Worm (Caenorhabditis elegans) whole organism, L2 larva: ENCODE results near the gene gst-31.

Experiments used
- C34F6.9 ChIP-seq: fragments of 150-350 bp; optimal IDR thresholded peaks from 2 replicates; lab custom pipeline; 2014; ENCODE audit warnings: missing biosample characterization, missing genetic modification characterization
- F13H6.1 ChIP-seq: sonication (generic microtip); optimal IDR thresholded peaks from 2 replicates; lab custom pipeline; 2016; ENCODE audit warnings: missing genetic modification characterization, missing compliant biosample characterization
- R02D3.7 ChIP-seq: fragments of 150-350 bp; optimal IDR thresholded peaks from 2 replicates; lab custom pipeline; 2014; ENCODE audit warnings: missing biosample characterization, missing genetic modification characterization
- Y55F3AM.14 ChIP-seq: fragments of 200-800 bp; sonication (Bioruptor generic); optimal IDR thresholded peaks from 2 replicates; lab custom pipeline; 2018; ENCODE audit warnings: mild to moderate bottlenecking, missing genetic modification characterization, missing compliant biosample characterization
- ZK546.5 ChIP-seq: sonication (generic microtip); optimal IDR thresholded peaks from 2 replicates; lab custom pipeline; 2017; ENCODE audit warnings: missing biosample characterization, missing genetic modification characterization
- alr-1 ChIP-seq: fragments of 150-350 bp; optimal IDR thresholded peaks from 2 replicates; lab custom pipeline; 2014; ENCODE audit warnings: missing biosample characterization, missing genetic modification characterization
- aly-2 ChIP-seq: fragments of 150-350 bp; optimal IDR thresholded peaks from 2 replicates; lab custom pipeline; 2014; ENCODE audit warnings: missing biosample characterization, missing genetic modification characterization
- ama-1 ChIP-seq: fragments of 150-350 bp; optimal IDR thresholded peaks from 2 replicates; lab custom pipeline; 2018; ENCODE audit warnings: inconsistent platforms
- blmp-1 ChIP-seq: sonication (generic microtip); optimal IDR thresholded peaks from 2 replicates; lab custom pipeline; 2017; ENCODE audit warnings: missing genetic modification characterization, mild to moderate bottlenecking, missing compliant biosample characterization, antibody characterized with exemption, moderate library complexity; ENCODE audit not compliant: insufficient read depth
- ceh-82 ChIP-seq: fragments of 150-350 bp; optimal IDR thresholded peaks from 2 replicates; lab custom pipeline; 2014; ENCODE audit warnings: missing biosample characterization, missing genetic modification characterization
- crh-2 ChIP-seq: sonication (generic microtip); optimal IDR thresholded peaks from 2 replicates; lab custom pipeline; 2017; ENCODE audit warnings: missing biosample characterization, missing genetic modification characterization
- dmd-4 ChIP-seq: sonication (generic microtip); optimal IDR thresholded peaks from 2 replicates; lab custom pipeline; 2017; ENCODE audit warnings: missing biosample characterization, missing genetic modification characterization
- egl-27 ChIP-seq: sonication (generic microtip); optimal IDR thresholded peaks from 3 replicates; lab custom pipeline; 2017; ENCODE audit warnings: missing biosample characterization, missing genetic modification reagents, missing genetic modification characterization
- elt-1 ChIP-seq: fragments of 150-350 bp; optimal IDR thresholded peaks from 2 replicates; lab custom pipeline; 2014; ENCODE audit warnings: missing biosample characterization, missing genetic modification characterization
- elt-3 ChIP-seq: sonication (generic microtip); optimal IDR thresholded peaks from 2 replicates; lab custom pipeline; 2017; ENCODE audit warnings: missing biosample characterization, missing genetic modification characterization
- fos-1 ChIP-seq: fragments of 150-350 bp; optimal IDR thresholded peaks from 2 replicates; lab custom pipeline; 2014; ENCODE audit warnings: missing biosample characterization, missing genetic modification characterization
- lin-11 ChIP-seq: fragments of 150-350 bp; sonication (generic microtip); optimal IDR thresholded peaks from 2 replicates; lab custom pipeline; 2014; ENCODE audit warnings: missing biosample characterization, missing genetic modification characterization, inconsistent platforms, mixed read lengths
- lin-13 ChIP-seq: fragments of 150-350 bp; optimal IDR thresholded peaks from 2 replicates; lab custom pipeline; 2014; ENCODE audit warnings: missing biosample characterization, missing genetic modification reagents, missing genetic modification characterization
- lin-39 ChIP-seq: fragments of 150-350 bp; optimal IDR thresholded peaks from 2 replicates; lab custom pipeline; 2014; ENCODE audit warnings: missing biosample characterization, missing genetic modification reagents, missing genetic modification characterization
- lsy-2 ChIP-seq, 2 experiments: fragments of 150-350 bp in 1 of 2; sonication (generic microtip) in 1 of 2; optimal IDR thresholded peaks; 2 replicates each; lab custom pipeline; 2014 to 2017; ENCODE audit warnings: missing biosample characterization in 2 of 2, missing genetic modification characterization in 2 of 2
- mab-5 ChIP-seq: fragments of 150-350 bp; optimal IDR thresholded peaks from 2 replicates; lab custom pipeline; 2014; ENCODE audit warnings: missing biosample characterization, missing genetic modification characterization
- mbf-1 ChIP-seq: sonication (generic microtip); optimal IDR thresholded peaks from 2 replicates; lab custom pipeline; 2017; ENCODE audit warnings: missing biosample characterization, missing genetic modification characterization
- mdl-1 ChIP-seq, 2 experiments: fragments of 150-350 bp in 1 of 2; sonication (generic microtip) in 1 of 2; optimal IDR thresholded peaks; 2 replicates each; lab custom pipeline; 2017; ENCODE audit warnings: missing biosample characterization in 2 of 2, missing genetic modification characterization in 2 of 2
- nhr-10 ChIP-seq: sonication (generic microtip); optimal IDR thresholded peaks from 2 replicates; lab custom pipeline; 2017; ENCODE audit warnings: missing biosample characterization, missing genetic modification characterization
- nhr-11 ChIP-seq: fragments of 150-350 bp; optimal IDR thresholded peaks from 2 replicates; lab custom pipeline; 2014; ENCODE audit warnings: missing biosample characterization, missing genetic modification characterization
- nhr-12 ChIP-seq: fragments of 150-350 bp; optimal IDR thresholded peaks from 2 replicates; lab custom pipeline; 2014; ENCODE audit warnings: missing biosample characterization, missing genetic modification characterization
- nhr-129 ChIP-seq: fragments of 150-350 bp; optimal IDR thresholded peaks from 2 replicates; lab custom pipeline; 2014; ENCODE audit warnings: missing biosample characterization, missing genetic modification characterization
- nhr-237 ChIP-seq: fragments of 150-350 bp; optimal IDR thresholded peaks from 2 replicates; lab custom pipeline; 2014; ENCODE audit warnings: missing biosample characterization, missing genetic modification characterization
- nhr-25 ChIP-seq: fragments of 150-350 bp; sonication (generic microtip); optimal IDR thresholded peaks from 3 replicates; lab custom pipeline; 2014; ENCODE audit warnings: missing biosample characterization, missing genetic modification characterization
- nhr-6 ChIP-seq: fragments of 150-350 bp; optimal IDR thresholded peaks from 2 replicates; lab custom pipeline; 2014; ENCODE audit warnings: missing biosample characterization, missing genetic modification characterization
- nhr-77 ChIP-seq: fragments of 150-350 bp; optimal IDR thresholded peaks from 2 replicates; lab custom pipeline; 2014; ENCODE audit warnings: missing biosample characterization, missing genetic modification characterization
- peb-1 ChIP-seq: fragments of 150-350 bp; optimal IDR thresholded peaks from 2 replicates; lab custom pipeline; 2014; ENCODE audit warnings: missing biosample characterization, missing genetic modification characterization
- skn-1 ChIP-seq: sonication (generic microtip); optimal IDR thresholded peaks from 2 replicates; lab custom pipeline; 2017; ENCODE audit warnings: missing biosample characterization, missing genetic modification characterization
- sma-3 ChIP-seq: sonication (generic microtip); optimal IDR thresholded peaks from 2 replicates; lab custom pipeline; 2016; ENCODE audit warnings: missing genetic modification reagents, missing genetic modification characterization, missing compliant biosample characterization
- sma-9 ChIP-seq, 2 experiments: fragments of 150-350 bp in 1 of 2; sonication (generic microtip) in 1 of 2; optimal IDR thresholded peaks; 2 replicates each; lab custom pipeline; 2014 to 2016; ENCODE audit warnings: missing genetic modification characterization in 2 of 2, mild to moderate bottlenecking in 1 of 2, missing biosample characterization in 1 of 2, missing compliant biosample characterization in 1 of 2, missing genetic modification reagents in 1 of 2, moderate library complexity in 1 of 2
- snpc-4 ChIP-seq: fragments of 150-350 bp; optimal IDR thresholded peaks from 2 replicates; lab custom pipeline; 2014; ENCODE audit warnings: missing biosample characterization, missing genetic modification characterization
- unc-39 ChIP-seq: fragments of 150-350 bp; optimal IDR thresholded peaks from 2 replicates; lab custom pipeline; 2014; ENCODE audit warnings: missing biosample characterization, missing genetic modification characterization
- unc-55 ChIP-seq: fragments of 150-350 bp; sonication (generic microtip); optimal IDR thresholded peaks from 3 replicates; lab custom pipeline; 2014; ENCODE audit warnings: missing biosample characterization, missing genetic modification reagents, missing genetic modification characterization
- unc-62 ChIP-seq: fragments of 150-350 bp; optimal IDR thresholded peaks from 2 replicates; lab custom pipeline; 2014; ENCODE audit warnings: missing biosample characterization, missing genetic modification reagents, missing genetic modification characterization
- ztf-1 ChIP-seq: fragments of 200-800 bp; sonication (Bioruptor generic); conservative IDR thresholded peaks from 2 replicates; pipeline ENCODE4 v1.3.6; 2022; ENCODE audit warnings: missing genetic modification characterization, missing compliant biosample characterization
- ztf-11 ChIP-seq: sonication (generic microtip); optimal IDR thresholded peaks from 2 replicates; lab custom pipeline; 2017; ENCODE audit warnings: missing biosample characterization, missing genetic modification characterization
- ztf-4 ChIP-seq: fragments of 150-350 bp; optimal IDR thresholded peaks from 2 replicates; lab custom pipeline; 2014; ENCODE audit warnings: missing biosample characterization, missing genetic modification characterization

gst-31 gene

DNA sequence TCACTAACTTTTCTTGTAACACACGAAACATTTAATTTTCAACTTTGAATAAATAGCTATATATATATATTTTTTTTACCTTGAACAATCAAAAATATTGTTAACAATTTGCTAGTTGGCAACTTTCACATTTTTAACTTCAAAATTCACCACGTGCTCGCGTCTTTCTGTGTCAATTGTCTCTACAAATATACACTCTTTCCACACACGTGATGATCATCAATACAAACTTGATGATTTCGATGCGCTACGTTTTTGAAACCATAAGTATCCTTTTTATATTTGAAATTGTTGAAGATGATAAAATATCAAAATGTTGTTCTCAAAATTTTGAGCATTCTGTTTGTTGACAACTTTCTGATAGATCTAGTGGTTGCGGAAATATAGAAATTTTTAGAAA lies 20.6 kb upstream of the gst-31 start:
- no peak for TF ChIP-seq unc-55 (GFP tag; lab: Kevin White, UChicago)
- TF ChIP-seq nhr-12 (tag; lab: Kevin White, UChicago): no peak
- peak; percentile 31 for TF ChIP-seq nhr-129 (tag; lab: Kevin White, UChicago)

DNA sequence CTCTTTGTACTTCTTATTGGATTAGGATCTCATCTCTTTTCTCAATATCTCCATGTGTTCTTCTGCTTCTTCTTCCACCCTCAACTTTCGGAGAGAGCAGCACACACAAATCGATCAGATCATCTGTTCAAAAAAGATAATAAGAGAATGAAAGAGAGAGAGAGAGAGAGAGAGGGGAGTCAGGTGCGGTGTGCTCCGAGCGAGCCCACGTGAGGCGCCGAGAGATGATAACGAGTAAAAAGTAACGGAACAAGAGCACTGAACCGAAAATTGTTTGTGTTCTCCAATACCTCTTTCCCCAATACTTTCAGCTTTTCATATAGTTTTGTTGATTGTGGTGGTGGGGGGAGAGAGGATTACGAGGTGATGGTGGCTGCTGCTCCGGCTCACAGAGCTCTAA lies 19.2 kb upstream of the gst-31 start:
- TF ChIP-seq sma-9 (GFP tag; optimal IDR thresholded peaks at IDR 0.05; lab: Kevin White, UChicago): peak; percentile 93
- no peak for TF ChIP-seq sma-9 (tag; optimal IDR thresholded peaks at IDR 0.05; lab: Kevin White, UChicago)
- TF ChIP-seq F13H6.1 (tag; lab: Kevin White, UChicago): peak; percentile 66
- no peak for TF ChIP-seq nhr-237 (tag; lab: Kevin White, UChicago)
- TF ChIP-seq blmp-1: no peak
- no peak for TF ChIP-seq alr-1
- no peak for TF ChIP-seq dmd-4 (tag; lab: Kevin White, UChicago)
- TF ChIP-seq egl-27 (tag; lab: Kevin White, UChicago): no peak
- no peak for TF ChIP-seq unc-62 (GFP tag; lab: Kevin White, UChicago)
- no peak for TF ChIP-seq unc-39
- peak in 1 of 2 experiments; percentile 53 for TF ChIP-seq lsy-2 (tag; optimal IDR thresholded peaks at IDR 0.05; lab: Kevin White, UChicago)
- peak; percentile 23 for TF ChIP-seq lin-13
- TF ChIP-seq mab-5 (tag; lab: Kevin White, UChicago): no peak
- no peak for TF ChIP-seq ztf-1 (GFP tag; lab: Robert Waterston, UW)
- no peak for TF ChIP-seq snpc-4 (tag; lab: Kevin White, UChicago)
- TF ChIP-seq ama-1: no peak
- peak; percentile 40 for TF ChIP-seq lin-11 (tag; lab: Kevin White, UChicago)
- no peak for TF ChIP-seq lin-39 (tag; lab: Kevin White, UChicago)
- no peak for TF ChIP-seq ZK546.5 (tag; lab: Kevin White, UChicago)
- no peak for TF ChIP-seq elt-3 (tag; lab: Kevin White, UChicago)
- TF ChIP-seq unc-55 (GFP tag; lab: Kevin White, UChicago): no peak
- peak; percentile 44 for TF ChIP-seq ztf-4 (tag; lab: Kevin White, UChicago)
- TF ChIP-seq mdl-1 (tag; optimal IDR thresholded peaks at IDR 0.05; lab: Kevin White, UChicago): peak in 1 of 2 experiments; percentile 79
- TF ChIP-seq nhr-25 (tag; lab: Kevin White, UChicago): no peak
- TF ChIP-seq nhr-129 (tag; lab: Kevin White, UChicago): peak; percentile 44
- no peak for TF ChIP-seq nhr-10 (tag; lab: Kevin White, UChicago)
- no peak for TF ChIP-seq nhr-11 (tag; lab: Kevin White, UChicago)
- TF ChIP-seq skn-1: no peak
- no peak for TF ChIP-seq nhr-12 (tag; lab: Kevin White, UChicago)
- peak; percentile 72 for TF ChIP-seq C34F6.9 (tag; lab: Kevin White, UChicago)
- peak; percentile 27 for TF ChIP-seq sma-3 (GFP tag; lab: Kevin White, UChicago)
- no peak for TF ChIP-seq elt-1 (tag; lab: Kevin White, UChicago)
- TF ChIP-seq aly-2 (tag; lab: Kevin White, UChicago): no peak
- TF ChIP-seq mbf-1 (tag; lab: Kevin White, UChicago): no peak
- no peak for TF ChIP-seq ztf-11 (tag; lab: Kevin White, UChicago)
- no peak for TF ChIP-seq peb-1
- no peak for TF ChIP-seq nhr-77 (tag; lab: Kevin White, UChicago)
- no peak for TF ChIP-seq ceh-82 (tag; lab: Kevin White, UChicago)
- TF ChIP-seq crh-2 (tag; lab: Kevin White, UChicago): peak; percentile 59
- no peak for TF ChIP-seq Y55F3AM.14 (GFP tag; lab: Kevin White, UChicago)
- TF ChIP-seq fos-1 (tag; lab: Kevin White, UChicago): peak; percentile 56

DNA sequence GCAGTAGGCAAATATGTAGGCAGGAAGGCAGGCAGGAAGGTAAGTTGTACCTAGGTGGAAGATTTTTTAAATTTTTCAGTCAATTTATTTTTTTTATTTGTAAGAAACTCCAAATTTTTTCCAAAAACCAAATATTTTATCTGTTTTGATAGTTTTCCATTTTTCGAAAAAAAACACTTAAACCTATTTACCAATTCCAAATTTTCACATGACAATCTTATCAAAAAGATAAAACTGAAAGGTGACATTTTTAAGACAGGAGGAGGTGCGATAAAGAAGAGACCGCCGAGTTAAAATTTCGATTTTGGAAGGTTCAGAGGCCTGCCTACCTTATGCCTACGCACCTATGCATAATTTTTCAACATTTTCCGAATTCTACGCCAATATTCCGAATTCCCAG lies 16.2 kb upstream of the gst-31 start:
- no peak for TF ChIP-seq nhr-6 (tag; lab: Kevin White, UChicago)
- no peak for TF ChIP-seq lin-39 (tag; lab: Kevin White, UChicago)
- no peak for TF ChIP-seq unc-39
- no peak for TF ChIP-seq R02D3.7 (tag; lab: Kevin White, UChicago)
- TF ChIP-seq elt-3 (tag; lab: Kevin White, UChicago): no peak
- peak; percentile 7 for TF ChIP-seq fos-1 (tag; lab: Kevin White, UChicago)
- TF ChIP-seq crh-2 (tag; lab: Kevin White, UChicago): no peak
- TF ChIP-seq, all 48 proteins: peak for 1
